Fruit fly (Drosophila melanogaster) whole organism, wandering third instar larva: Measurements from ENCODE around the gene CheA86a.

Experiments used
- CG9705 ChIP-seq: fragments of 200-800 bp; sonication (Bioruptor generic); optimal IDR thresholded peaks from 2 replicates; lab custom pipeline; 2018; ENCODE audit warnings: missing biosample characterization, mild to moderate bottlenecking, missing genetic modification characterization
- CrebA ChIP-seq: fragments of 200-800 bp; sonication (Bioruptor generic); optimal IDR thresholded peaks from 2 replicates; lab custom pipeline; 2016; ENCODE audit warnings: missing biosample characterization, mild to moderate bottlenecking, missing genetic modification characterization, borderline replicate concordance
- Dfd ChIP-seq: fragments of >200 bp; optimal IDR thresholded peaks from 2 replicates; lab custom pipeline; 2017; ENCODE audit warnings: missing biosample characterization, missing genetic modification characterization
- Dif ChIP-seq: fragments of 200-275, 200-300 bp; sonication (Bioruptor generic); optimal IDR thresholded peaks from 2 replicates; lab custom pipeline; 2018; ENCODE audit warnings: missing biosample characterization, missing genetic modification characterization; ENCODE audit not compliant: partially characterized antibody
- GATAd ChIP-seq: sonication (Bioruptor generic); optimal IDR thresholded peaks from 2 replicates; lab custom pipeline; 2016; ENCODE audit warnings: missing biosample characterization, missing genetic modification characterization
- HLH106 ChIP-seq: fragments of 200-800 bp; optimal IDR thresholded peaks from 3 replicates; lab custom pipeline; 2019; ENCODE audit warnings: missing biosample characterization, mild to moderate bottlenecking, missing genetic modification characterization, moderate library complexity
- Hnf4 ChIP-seq: fragments of 200-800 bp; sonication (Bioruptor generic); optimal IDR thresholded peaks from 2 replicates; lab custom pipeline; 2016; ENCODE audit warnings: missing biosample characterization, mild to moderate bottlenecking, missing genetic modification characterization
- Hr78 ChIP-seq: fragments of >200 bp; optimal IDR thresholded peaks from 2 replicates; lab custom pipeline; 2017; ENCODE audit warnings: missing biosample characterization, missing genetic modification characterization
- Hr83 ChIP-seq: fragments of 200-300 bp; sonication (Bioruptor generic); optimal IDR thresholded peaks from 2 replicates; lab custom pipeline; 2016; ENCODE audit warnings: missing biosample characterization, mild to moderate bottlenecking, missing genetic modification characterization, moderate library complexity; ENCODE audit not compliant: poor library complexity, severe bottlenecking
- Mio ChIP-seq: sonication (Bioruptor generic); optimal IDR thresholded peaks from 2 replicates; lab custom pipeline; 2016; ENCODE audit warnings: missing biosample characterization, missing genetic modification characterization
- Myc ChIP-seq: fragments of >200 bp; optimal IDR thresholded peaks from 2 replicates; lab custom pipeline; 2017
- N ChIP-seq: fragments of >200 bp; optimal IDR thresholded peaks from 2 replicates; lab custom pipeline; 2018; ENCODE audit warnings: missing biosample characterization, missing external identifiers, missing genetic modification characterization
- OdsH ChIP-seq: fragments of 200-800 bp; sonication (Bioruptor generic); optimal IDR thresholded peaks from 2 replicates; lab custom pipeline; 2016; ENCODE audit warnings: missing biosample characterization, mild to moderate bottlenecking, missing genetic modification characterization
- Rel ChIP-seq, 2 experiments: fragments of 200-800 bp; sonication (Bioruptor generic) in 1 of 2; optimal IDR thresholded peaks; 2 replicates in 1 of 2; 3 replicates in 1 of 2; lab custom pipeline; 2016 to 2019; ENCODE audit warnings: mild to moderate bottlenecking in 2 of 2, missing biosample characterization in 2 of 2, missing genetic modification characterization in 2 of 2, moderate library complexity in 1 of 2
- Vsx2 ChIP-seq: fragments of 200-300, 225-300 bp; sonication (Bioruptor generic); optimal IDR thresholded peaks from 2 replicates; lab custom pipeline; 2018; ENCODE audit warnings: missing biosample characterization, missing genetic modification characterization; ENCODE audit not compliant: partially characterized antibody
- br ChIP-seq: fragments of 200-800 bp; sonication (Bioruptor generic); optimal IDR thresholded peaks from 2 replicates; lab custom pipeline; 2016; ENCODE audit warnings: missing biosample characterization, missing genetic modification characterization
- brk ChIP-seq: fragments of 200-800 bp; sonication (Bioruptor generic); optimal IDR thresholded peaks from 2 replicates; lab custom pipeline; 2016; ENCODE audit warnings: missing biosample characterization, mild to moderate bottlenecking, missing genetic modification characterization
- dl ChIP-seq, 2 experiments: fragments of 175-275, 200-275 bp in 1 of 2; fragments of 200-275 bp in 1 of 2; sonication (Bioruptor generic); optimal IDR thresholded peaks; lab custom pipeline; 2018; ENCODE audit warnings: mild to moderate bottlenecking in 2 of 2, missing biosample characterization in 2 of 2, missing genetic modification characterization in 2 of 2, moderate library complexity in 2 of 2; ENCODE audit not compliant: partially characterized antibody in 2 of 2, insufficient read depth in 1 of 2
- dsf ChIP-seq: sonication (Bioruptor generic); optimal IDR thresholded peaks from 2 replicates; lab custom pipeline; 2016; ENCODE audit warnings: missing biosample characterization, missing genetic modification characterization, borderline replicate concordance
- ey ChIP-seq: fragments of 200-800 bp; sonication (Bioruptor generic); optimal IDR thresholded peaks from 2 replicates; lab custom pipeline; 2016; ENCODE audit warnings: missing biosample characterization, missing genetic modification characterization
- foxo ChIP-seq, 2 experiments: fragments of 200-800 bp; sonication (Bioruptor generic); optimal IDR thresholded peaks; 2 replicates in 1 of 2; 3 replicates in 1 of 2; lab custom pipeline; 2016 to 2017; ENCODE audit warnings: missing biosample characterization in 2 of 2, missing genetic modification characterization in 2 of 2
- fru ChIP-seq: fragments of 200-800 bp; sonication (Bioruptor generic); optimal IDR thresholded peaks from 3 replicates; lab custom pipeline; 2016; ENCODE audit warnings: missing biosample characterization, mild to moderate bottlenecking, missing genetic modification characterization
- h ChIP-seq: fragments of 200-800 bp; sonication (Bioruptor generic); optimal IDR thresholded peaks from 3 replicates; lab custom pipeline; 2016; ENCODE audit warnings: missing biosample characterization, mild to moderate bottlenecking, missing genetic modification characterization
- jim ChIP-seq: fragments of 175-275, 200-325 bp; sonication (Bioruptor generic); optimal IDR thresholded peaks from 2 replicates; lab custom pipeline; 2016; ENCODE audit warnings: missing biosample characterization, mild to moderate bottlenecking, missing genetic modification characterization
- lola ChIP-seq: fragments of >200 bp; optimal IDR thresholded peaks from 2 replicates; lab custom pipeline; 2017; ENCODE audit warnings: missing biosample characterization, missing genetic modification characterization
- pan ChIP-seq: fragments of >200 bp; optimal IDR thresholded peaks from 2 replicates; lab custom pipeline; 2017
- psq ChIP-seq: fragments of 200-800 bp; sonication (Bioruptor generic); optimal IDR thresholded peaks from 3 replicates; lab custom pipeline; 2017; ENCODE audit warnings: missing biosample characterization, mild to moderate bottlenecking, missing genetic modification characterization, moderate library complexity
- sage ChIP-seq: fragments of 200-800 bp; sonication (Bioruptor generic); optimal IDR thresholded peaks from 2 replicates; lab custom pipeline; 2016; ENCODE audit warnings: missing biosample characterization, mild to moderate bottlenecking, missing genetic modification characterization
- sv ChIP-seq: fragments of 200-800 bp; sonication (Bioruptor generic); optimal IDR thresholded peaks from 3 replicates; lab custom pipeline; 2016; ENCODE audit warnings: missing biosample characterization, missing genetic modification characterization
- usp ChIP-seq: fragments of >200 bp; optimal IDR thresholded peaks from 2 replicates; lab custom pipeline; 2017; ENCODE audit warnings: missing biosample characterization, missing genetic modification characterization
- woc ChIP-seq: sonication (Bioruptor generic); optimal IDR thresholded peaks from 2 replicates; lab custom pipeline; 2016; ENCODE audit warnings: missing biosample characterization, mild to moderate bottlenecking, missing genetic modification characterization

The CheA86a gene

DNA sequence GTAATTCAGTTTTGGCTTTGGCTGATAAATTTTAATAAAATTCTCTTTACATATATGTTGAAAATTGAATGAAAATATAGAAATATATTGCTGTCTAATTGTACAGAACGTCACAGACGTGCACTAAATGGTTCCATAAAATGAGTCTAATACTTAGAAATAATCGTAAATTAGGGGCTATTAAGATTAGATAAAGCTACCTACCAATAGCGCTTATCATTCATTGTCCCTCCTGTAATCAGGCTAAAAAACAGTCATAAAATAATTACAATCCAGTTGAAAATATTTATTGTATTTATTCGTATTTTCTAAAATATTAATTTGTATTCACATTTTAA, 28.1 kb upstream of the CheA86a start:
- TF ChIP-seq CG9705 (GFP tag; lab: Kevin White, UChicago): no peak
- TF ChIP-seq CrebA: peak; percentile 58

dm6 chr3R:11172460-11173168, 27.6 kb upstream of the CheA86a start, which contains the start of gene Ugt35A1:
Gene Ugt35A1, minus strand, starts transcription at chr3R:11172664.
- no peak for TF ChIP-seq dsf
- no peak for TF ChIP-seq woc (GFP tag; lab: Kevin White, UChicago)
- no peak for TF ChIP-seq Mio
- peak; percentile 17 for TF ChIP-seq brk
- TF ChIP-seq HLH106 (tag; lab: Kevin White, UChicago): no peak
- peak in 1 of 2 experiments; percentile 28 for TF ChIP-seq dl (GFP tag; optimal IDR thresholded peaks at IDR 0.05; lab: Kevin White, UChicago; ENCODE audit: insufficient read depth in 1 of 2, partially characterized antibody in 2 of 2)
- peak; percentile 94 for TF ChIP-seq Vsx2 (GFP tag; lab: Kevin White, UChicago)
- TF ChIP-seq Dif: peak; percentile 16
- TF ChIP-seq, all 38 proteins: peak for 4

- no peak for TF ChIP-seq Mio
- no peak for TF ChIP-seq fru
- no peak for TF ChIP-seq foxo (GFP tag; optimal IDR thresholded peaks at IDR 0.05; lab: Kevin White, UChicago)
- no peak for TF ChIP-seq Hr83 (GFP tag; lab: Kevin White, UChicago)
- TF ChIP-seq Rel (GFP tag; optimal IDR thresholded peaks at IDR 0.05; lab: Kevin White, UChicago): no peak
- TF ChIP-seq Rel (tag; optimal IDR thresholded peaks at IDR 0.05; lab: Kevin White, UChicago): no peak
- no peak for TF ChIP-seq N (GFP tag; lab: Kevin White, UChicago)
- TF ChIP-seq HLH106 (tag; lab: Kevin White, UChicago): no peak
- TF ChIP-seq usp (GFP tag; lab: Kevin White, UChicago): no peak
- no peak for TF ChIP-seq sage (GFP tag; lab: Kevin White, UChicago)
- TF ChIP-seq sv (GFP tag; lab: Kevin White, UChicago): no peak
- TF ChIP-seq Hr78: no peak
- TF ChIP-seq jim (GFP tag; lab: Kevin White, UChicago): no peak
- no peak for TF ChIP-seq pan (lab: Kevin White, UChicago)
- no peak for TF ChIP-seq CG9705 (GFP tag; lab: Kevin White, UChicago)
- TF ChIP-seq, all 38 proteins: peak for 0
Observed at dm6 chr3R:11170146-11170545, 25.1 kb upstream of the CheA86a start, which contains the start of gene Ugt35B1. Gene Ugt35B1, minus strand, starts transcription at chr3R:11170246.

DNA sequence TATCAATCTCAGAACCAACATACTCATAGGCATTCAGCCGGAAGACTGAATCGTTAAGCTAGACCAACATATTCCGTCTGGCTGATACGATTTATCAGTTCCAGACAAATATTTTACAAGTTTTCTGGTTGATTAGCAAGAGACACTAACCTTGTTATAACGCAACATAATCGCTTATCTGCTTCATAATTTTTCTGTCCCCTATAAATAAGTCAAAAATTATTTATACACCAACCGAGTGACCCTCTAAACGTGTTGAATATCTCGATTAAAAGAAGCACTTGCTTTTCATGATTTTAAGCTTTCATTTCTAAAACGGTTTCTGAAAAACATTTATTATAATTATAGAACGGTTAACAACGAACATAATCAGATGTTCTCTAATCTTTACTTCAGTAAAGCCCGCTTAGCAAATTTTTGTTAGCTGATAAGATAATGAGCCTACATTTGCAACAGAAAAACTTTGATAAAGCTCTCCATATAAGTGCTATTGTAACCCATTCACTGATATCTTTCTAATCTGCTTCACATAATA, 23.0 kb upstream of the CheA86a start, which contains the start of gene Ugt35E2:
Gene Ugt35E2 (minus strand): TSS at position 51 of the 535 bp plus-strand sequence.
- TF ChIP-seq dl (GFP tag; optimal IDR thresholded peaks at IDR 0.05; lab: Kevin White, UChicago; ENCODE audit: insufficient read depth in 1 of 2, partially characterized antibody in 2 of 2) (no peak), lola (GFP tag; lab: Kevin White, UChicago) (no peak), CrebA (no peak), h (GFP tag; lab: Kevin White, UChicago) (no peak), jim (GFP tag; lab: Kevin White, UChicago) (no peak), foxo (GFP tag; optimal IDR thresholded peaks at IDR 0.05; lab: Kevin White, UChicago) (no peak), Vsx2 (GFP tag; lab: Kevin White, UChicago) (no peak), brk (no peak), ey (GFP tag; lab: Kevin White, UChicago) (no peak), sage (GFP tag; lab: Kevin White, UChicago) (no peak), N (GFP tag; lab: Kevin White, UChicago) (no peak), GATAd (GFP tag; lab: Kevin White, UChicago) (no peak), sv (GFP tag; lab: Kevin White, UChicago) (no peak), Dif (no peak), Dfd (GFP tag; lab: Kevin White, UChicago) (no peak), Hnf4 (GFP tag; lab: Kevin White, UChicago) (no peak), Myc (lab: Kevin White, UChicago) (no peak), br (GFP tag; lab: Kevin White, UChicago) (no peak), pan (lab: Kevin White, UChicago) (no peak), Hr83 (GFP tag; lab: Kevin White, UChicago) (no peak)

dm6 chr3R:11165974-11166373, 20.9 kb upstream of the CheA86a start, which contains the start of gene Ugt35E1:
Gene Ugt35E1, minus strand, starts transcription at chr3R:11166074.
- TF ChIP-seq Mio (no peak), Dif (no peak), h (GFP tag; lab: Kevin White, UChicago) (no peak), jim (GFP tag; lab: Kevin White, UChicago) (no peak), ey (GFP tag; lab: Kevin White, UChicago) (no peak), psq (GFP tag; lab: Kevin White, UChicago) (no peak), Dfd (GFP tag; lab: Kevin White, UChicago) (no peak), CrebA (no peak), OdsH (no peak), foxo (GFP tag; optimal IDR thresholded peaks at IDR 0.05; lab: Kevin White, UChicago) (no peak), Hr83 (GFP tag; lab: Kevin White, UChicago) (no peak), Hr78 (no peak), fru (no peak), Rel (GFP tag; optimal IDR thresholded peaks at IDR 0.05; lab: Kevin White, UChicago) (no peak), Rel (tag; optimal IDR thresholded peaks at IDR 0.05; lab: Kevin White, UChicago) (no peak), Hnf4 (GFP tag; lab: Kevin White, UChicago) (no peak), CG9705 (GFP tag; lab: Kevin White, UChicago) (no peak), br (GFP tag; lab: Kevin White, UChicago) (no peak), brk (no peak)
